Fruit fly (Drosophila melanogaster) whole organism, wandering third instar larva: ENCODE measurements around the gene dikar.

Source experiments
- Hnf4 ChIP-seq: fragments of 200-800 bp; sonication (Bioruptor generic); optimal IDR thresholded peaks from 2 replicates; lab custom pipeline; 2016; ENCODE audit warnings: missing biosample characterization, mild to moderate bottlenecking, missing genetic modification characterization
- Hr78 ChIP-seq: fragments of >200 bp; optimal IDR thresholded peaks from 2 replicates; lab custom pipeline; 2017; ENCODE audit warnings: missing biosample characterization, missing genetic modification characterization
- Myc ChIP-seq: fragments of >200 bp; optimal IDR thresholded peaks from 2 replicates; lab custom pipeline; 2017
- br ChIP-seq: fragments of 200-800 bp; sonication (Bioruptor generic); optimal IDR thresholded peaks from 2 replicates; lab custom pipeline; 2016; ENCODE audit warnings: missing biosample characterization, missing genetic modification characterization
- dmrt93B ChIP-seq: fragments of 200-800 bp; sonication (Bioruptor generic); optimal IDR thresholded peaks from 2 replicates; lab custom pipeline; 2018; ENCODE audit warnings: missing biosample characterization, mild to moderate bottlenecking, missing genetic modification characterization
- dsf ChIP-seq: sonication (Bioruptor generic); optimal IDR thresholded peaks from 2 replicates; lab custom pipeline; 2016; ENCODE audit warnings: missing biosample characterization, missing genetic modification characterization, borderline replicate concordance
- fru ChIP-seq: fragments of 200-800 bp; sonication (Bioruptor generic); optimal IDR thresholded peaks from 3 replicates; lab custom pipeline; 2016; ENCODE audit warnings: missing biosample characterization, mild to moderate bottlenecking, missing genetic modification characterization
- h ChIP-seq: fragments of 200-800 bp; sonication (Bioruptor generic); optimal IDR thresholded peaks from 3 replicates; lab custom pipeline; 2016; ENCODE audit warnings: missing biosample characterization, mild to moderate bottlenecking, missing genetic modification characterization
- lola ChIP-seq: fragments of >200 bp; optimal IDR thresholded peaks from 2 replicates; lab custom pipeline; 2017; ENCODE audit warnings: missing biosample characterization, missing genetic modification characterization
- pan ChIP-seq: fragments of >200 bp; optimal IDR thresholded peaks from 2 replicates; lab custom pipeline; 2017
- psq ChIP-seq: fragments of 200-800 bp; sonication (Bioruptor generic); optimal IDR thresholded peaks from 3 replicates; lab custom pipeline; 2017; ENCODE audit warnings: missing biosample characterization, mild to moderate bottlenecking, missing genetic modification characterization, moderate library complexity
- rgr ChIP-seq: fragments of 200-800 bp; sonication (Bioruptor generic); optimal IDR thresholded peaks from 3 replicates; lab custom pipeline; 2016; ENCODE audit warnings: missing biosample characterization, mild to moderate bottlenecking, missing genetic modification characterization
- woc ChIP-seq: sonication (Bioruptor generic); optimal IDR thresholded peaks from 2 replicates; lab custom pipeline; 2016; ENCODE audit warnings: missing biosample characterization, mild to moderate bottlenecking, missing genetic modification characterization

- no peak for TF ChIP-seq Hnf4 (GFP tag; lab: Kevin White, UChicago)
- no peak for TF ChIP-seq lola (GFP tag; lab: Kevin White, UChicago)
- TF ChIP-seq dsf (GFP tag; lab: Kevin White, UChicago) = no peak
- no peak for TF ChIP-seq dmrt93B
- TF ChIP-seq pan (lab: Kevin White, UChicago) = no peak
- TF ChIP-seq h = no peak
- no peak for TF ChIP-seq fru (GFP tag; lab: Kevin White, UChicago)
- TF ChIP-seq Myc (lab: Kevin White, UChicago) = no peak
- TF ChIP-seq br (GFP tag; lab: Kevin White, UChicago) = no peak
- no peak for TF ChIP-seq Hr78 (GFP tag; lab: Kevin White, UChicago)
- TF ChIP-seq rgr (GFP tag; lab: Kevin White, UChicago) = no peak
- no peak for TF ChIP-seq psq
- TF ChIP-seq woc (GFP tag; lab: Kevin White, UChicago) = no peak
Measured at dm6 chr3L:6779398-6779797, 36.4 kb upstream of the dikar start.
